Fruit fly (Drosophila melanogaster): Measurements from ENCODE around the gene CG43336.

The CG43336 gene

dm6 chr3R:15651770-15652410 lies 14.9 kb downstream of the CG43336 start (continued):
- peak; percentile 97 for TF ChIP-seq Drgx (GFP tag; IDR thresholded peaks at IDR 0.05)
- no peak for TF ChIP-seq mirr (GFP tag; optimal IDR thresholded peaks at IDR 0.05)
- peak; percentile 28 for TF ChIP-seq org-1 (GFP tag; optimal IDR thresholded peaks at IDR 0.05)
- TF ChIP-seq dpn (GFP tag; optimal IDR thresholded peaks at IDR 0.05) = peak in 1 of 2 experiments; percentile 50
- TF ChIP-seq TFAM (GFP tag; optimal IDR thresholded peaks at IDR 0.05) = peak; percentile 19
- TF ChIP-seq vvl (GFP tag; IDR thresholded peaks at IDR 0.05) = peak; percentile 46; the same call in 1 of the 2 replicates
- TF ChIP-seq CG7839 (tag; optimal IDR thresholded peaks at IDR 0.05) = peak; percentile 40
- peak; percentile 83 for TF ChIP-seq CG10979 (tag; optimal IDR thresholded peaks at IDR 0.05)
- TF ChIP-seq Meics (GFP tag; optimal IDR thresholded peaks at IDR 0.05) = no peak
- TF ChIP-seq jing (GFP tag; optimal IDR thresholded peaks at IDR 0.05) = peak; percentile 42
- TF ChIP-seq CG30403 (GFP tag; optimal IDR thresholded peaks at IDR 0.05) = peak; percentile 34
- peak; percentile 24 for TF ChIP-seq ATbp (GFP tag; optimal IDR thresholded peaks at IDR 0.05)
- TF ChIP-seq sens (GFP tag) = peak; percentile 97
- no peak for TF ChIP-seq fd64A (GFP tag; optimal IDR thresholded peaks at IDR 0.05)
- TF ChIP-seq ci (GFP tag; IDR thresholded peaks at IDR 0.05) = peak; percentile 51; the same call in 1 of the 3 replicates
- no peak for TF ChIP-seq slou (GFP tag; optimal IDR thresholded peaks at IDR 0.05)
- TF ChIP-seq az2 (GFP tag; optimal IDR thresholded peaks at IDR 0.05) = peak; percentile 38
- peak; percentile 36 for TF ChIP-seq CG2678 (tag; optimal IDR thresholded peaks at IDR 0.05)
- TF ChIP-seq ewg (GFP tag; optimal IDR thresholded peaks at IDR 0.05) = no peak
- peak; percentile 81 for TF ChIP-seq phol (tag; optimal IDR thresholded peaks at IDR 0.05)
- TF ChIP-seq sqz (GFP tag; optimal IDR thresholded peaks at IDR 0.05) = no peak
- no peak for TF ChIP-seq CG4707 (GFP tag; optimal IDR thresholded peaks at IDR 0.05)
- peak; percentile 9 for TF ChIP-seq CG7556 (GFP tag; optimal IDR thresholded peaks at IDR 0.05)
- no peak for TF ChIP-seq CG11560 (tag; IDR thresholded peaks at IDR 0.05)
- no peak for TF ChIP-seq vfl (GFP tag; optimal IDR thresholded peaks at IDR 0.05)
- TF ChIP-seq CG8924 (tag; optimal IDR thresholded peaks at IDR 0.05) = peak; percentile 14
- TF ChIP-seq mam (GFP tag; optimal IDR thresholded peaks at IDR 0.05) = peak; percentile 13
- peak; percentile 1 for TF ChIP-seq CG1529 (GFP tag; optimal IDR thresholded peaks at IDR 0.05)
- peak; percentile 27 for TF ChIP-seq CG1602 (GFP tag; optimal IDR thresholded peaks at IDR 0.05)
- TF ChIP-seq repo (GFP tag; optimal IDR thresholded peaks at IDR 0.05) = no peak
- TF ChIP-seq corto (GFP tag; optimal IDR thresholded peaks at IDR 0.05) = peak; percentile 70
- peak; percentile 12 for TF ChIP-seq Xbp1 (GFP tag; optimal IDR thresholded peaks at IDR 0.05)
- no peak for TF ChIP-seq kah (GFP tag; optimal IDR thresholded peaks at IDR 0.05)
- TF ChIP-seq chif (GFP tag; optimal IDR thresholded peaks at IDR 0.05) = peak; percentile 61 to 73
- peak; percentile 75 for TF ChIP-seq lbe (GFP tag; optimal IDR thresholded peaks at IDR 0.05)
- peak; percentile 41 for TF ChIP-seq CG9609 (GFP tag; optimal IDR thresholded peaks at IDR 0.05)
- no peak for TF ChIP-seq CG10321 (GFP tag; IDR thresholded peaks at IDR 0.05)
- TF ChIP-seq CG13775 (GFP tag; optimal IDR thresholded peaks at IDR 0.05) = peak; percentile 31
- 0 out of 3 replicates have a peak, but pooled peaks have one; percentile 18 for TF ChIP-seq Opbp (GFP tag; IDR thresholded peaks at IDR 0.05; ENCODE audit: partially characterized antibody)
- no peak for TF ChIP-seq emc (GFP tag; optimal IDR thresholded peaks at IDR 0.05)
- TF ChIP-seq CG12299 (tag; optimal IDR thresholded peaks at IDR 0.05) = no peak
- TF ChIP-seq CG4404 (GFP tag; IDR thresholded peaks at IDR 0.05) = peak; percentile 79
- peak; percentile 94 for TF ChIP-seq Ets65A (GFP tag)
- peak; percentile 28 for TF ChIP-seq bcd (GFP tag; optimal IDR thresholded peaks at IDR 0.05)
- TF ChIP-seq CG18476 (GFP tag; optimal IDR thresholded peaks at IDR 0.05) = peak; percentile 35
- peak in 1 of 2 experiments; percentile 83 for TF ChIP-seq eve (GFP tag; optimal IDR thresholded peaks at IDR 0.05)
- TF ChIP-seq CG32772 (GFP tag; IDR thresholded peaks at IDR 0.05) = peak; percentile 54; the same call in 1 of the 2 replicates
- peak; percentile 68 for TF ChIP-seq Spps (tag; optimal IDR thresholded peaks at IDR 0.05)
- TF ChIP-seq CG13424 (tag; optimal IDR thresholded peaks at IDR 0.05) = no peak
- peak; percentile 62 for TF ChIP-seq Abd-B (GFP tag; optimal IDR thresholded peaks at IDR 0.05)
